Fruit fly (Drosophila melanogaster): ENCODE results near the gene RFeSP.

RFeSP gene

dm6 chr2L:1575604-1576003, 38.4 kb downstream of the RFeSP start (continued):
- peak; percentile 71 for TF ChIP-seq CG10669 (GFP tag; optimal IDR thresholded peaks at IDR 0.05)
- TF ChIP-seq net (GFP tag; optimal IDR thresholded peaks at IDR 0.05): peak; percentile 61
- TF ChIP-seq CG31627 (GFP tag; optimal IDR thresholded peaks at IDR 0.05): peak; percentile 75
- peak; percentile 63 for TF ChIP-seq CG16779 (tag; optimal IDR thresholded peaks at IDR 0.05)
- TF ChIP-seq acj6 (GFP tag; optimal IDR thresholded peaks at IDR 0.05): peak; percentile 84
- peak; percentile 55 for TF ChIP-seq esn (GFP tag; optimal IDR thresholded peaks at IDR 0.05)
- TF ChIP-seq pdm3 (GFP tag; optimal IDR thresholded peaks at IDR 0.05): peak; percentile 67
- TF ChIP-seq dsx (GFP tag; optimal IDR thresholded peaks at IDR 0.05; ENCODE audit: poor library complexity, severe bottlenecking): peak; percentile 53
- TF ChIP-seq vri (GFP tag; optimal IDR thresholded peaks at IDR 0.05): no peak
- peak; percentile 43 for TF ChIP-seq CG8319 (GFP tag; optimal IDR thresholded peaks at IDR 0.05)
- peak; percentile 82 for TF ChIP-seq CG4318 (GFP tag; optimal IDR thresholded peaks at IDR 0.05)
- TF ChIP-seq svp (GFP tag): peak; percentile 82
- TF ChIP-seq Blimp-1 (GFP tag; optimal IDR thresholded peaks at IDR 0.05): no peak
- TF ChIP-seq Sox15 (GFP tag; optimal IDR thresholded peaks at IDR 0.05): peak; percentile 62
- peak; percentile 79 for TF ChIP-seq Gug (GFP tag; IDR thresholded peaks at IDR 0.05)
- TF ChIP-seq Hr4 (GFP tag; optimal IDR thresholded peaks at IDR 0.05): peak; percentile 89
- TF ChIP-seq eg (GFP tag; IDR thresholded peaks at IDR 0.05): peak; percentile 89
- peak; percentile 55 for TF ChIP-seq CG1621 (tag; optimal IDR thresholded peaks at IDR 0.05)
- peak; percentile 53 for TF ChIP-seq dac (GFP tag; optimal IDR thresholded peaks at IDR 0.05)
- TF ChIP-seq Hr38 (GFP tag; optimal IDR thresholded peaks at IDR 0.05): no peak
- TF ChIP-seq CG3919 (GFP tag; optimal IDR thresholded peaks at IDR 0.05): peak; percentile 86
- TF ChIP-seq CG6792 (GFP tag; optimal IDR thresholded peaks at IDR 0.05): peak; percentile 31
- peak; percentile 66 for TF ChIP-seq spab (GFP tag; optimal IDR thresholded peaks at IDR 0.05)
- peak; percentile 83 for TF ChIP-seq CG8119 (GFP tag; IDR thresholded peaks at IDR 0.05)
- TF ChIP-seq salr (GFP tag; optimal IDR thresholded peaks at IDR 0.05): peak; percentile 30 to 71
- peak; percentile 79 for TF ChIP-seq CG10631 (GFP tag; optimal IDR thresholded peaks at IDR 0.05)
- TF ChIP-seq CG11762 (GFP tag; optimal IDR thresholded peaks at IDR 0.05; ENCODE audit: insufficient read depth): peak; percentile 73
- peak; percentile 85 for TF ChIP-seq achi (GFP tag; optimal IDR thresholded peaks at IDR 0.05)
- peak; percentile 74 for TF ChIP-seq Sox14 (GFP tag; optimal IDR thresholded peaks at IDR 0.05)
- peak; percentile 70 for TF ChIP-seq Smox (GFP tag; optimal IDR thresholded peaks at IDR 0.05)
- peak; percentile 56 for TF ChIP-seq CG6808 (GFP tag; optimal IDR thresholded peaks at IDR 0.05)
- TF ChIP-seq CG11902 (GFP tag; optimal IDR thresholded peaks at IDR 0.05): peak; percentile 51
- TF ChIP-seq CG6276 (GFP tag; optimal IDR thresholded peaks at IDR 0.05): peak; percentile 84
- TF ChIP-seq Eip75B (GFP tag; optimal IDR thresholded peaks at IDR 0.05): peak; percentile 83
- TF ChIP-seq CG32006 (GFP tag; optimal IDR thresholded peaks at IDR 0.05): peak; percentile 90
- TF ChIP-seq cyc (GFP tag; optimal IDR thresholded peaks at IDR 0.05): peak; percentile 82

- TF ChIP-seq Hr39 (GFP tag; optimal IDR thresholded peaks at IDR 0.05) (peak; percentile 14), CG11762 (GFP tag; optimal IDR thresholded peaks at IDR 0.05; ENCODE audit: insufficient read depth) (peak; percentile 32), CG3032 (tag; optimal IDR thresholded peaks at IDR 0.05) (peak; percentile 62), fd59A (GFP tag; optimal IDR thresholded peaks at IDR 0.05) (peak; percentile 66), CG6276 (GFP tag; optimal IDR thresholded peaks at IDR 0.05) (peak; percentile 27), lz (GFP tag; optimal IDR thresholded peaks at IDR 0.05) (no peak), Sox15 (GFP tag; optimal IDR thresholded peaks at IDR 0.05) (no peak), CG8632 (GFP tag; optimal IDR thresholded peaks at IDR 0.05) (no peak), CG7368 (GFP tag; optimal IDR thresholded peaks at IDR 0.05) (no peak), cyc (GFP tag; optimal IDR thresholded peaks at IDR 0.05) (no peak), net (GFP tag; optimal IDR thresholded peaks at IDR 0.05) (peak; percentile 3), Hr4 (GFP tag; optimal IDR thresholded peaks at IDR 0.05) (peak; percentile 57), salr (GFP tag; optimal IDR thresholded peaks at IDR 0.05) (peak in 1 of 2 experiments; percentile 23), Lpt (GFP tag; optimal IDR thresholded peaks at IDR 0.05) (peak; percentile 24), OdsH (GFP tag; optimal IDR thresholded peaks at IDR 0.05) (peak; percentile 51), CG11294 (GFP tag; IDR thresholded peaks at IDR 0.05) (no peak), CG6792 (GFP tag; optimal IDR thresholded peaks at IDR 0.05) (peak; percentile 39), Met (GFP tag; optimal IDR thresholded peaks at IDR 0.05) (peak; percentile 56), Sox14 (GFP tag; optimal IDR thresholded peaks at IDR 0.05) (peak; percentile 29), CG15336 (GFP tag; IDR thresholded peaks at IDR 0.05) (no peak), CG6163 (GFP tag; IDR thresholded peaks at IDR 0.05) (no peak), pdm3 (GFP tag; optimal IDR thresholded peaks at IDR 0.05) (peak; percentile 64), Ets21C (GFP tag; optimal IDR thresholded peaks at IDR 0.05) (peak; percentile 22), spab (GFP tag; optimal IDR thresholded peaks at IDR 0.05) (peak; percentile 38), Eip75B (GFP tag; optimal IDR thresholded peaks at IDR 0.05) (peak; percentile 44), CG6854 (GFP tag; optimal IDR thresholded peaks at IDR 0.05) (no peak), CG4318 (GFP tag; optimal IDR thresholded peaks at IDR 0.05) (peak; percentile 16), achi (GFP tag; optimal IDR thresholded peaks at IDR 0.05) (no peak)
Measured at dm6 chr2L:1574009-1574408, 40.0 kb downstream of the RFeSP start.

All from whole organism, prepupa.